Fruit fly (Drosophila melanogaster) whole organism, embryonic: ENCODE results near the gene CG32448.

Experiments used
- Atf3 ChIP-seq: fragments of 200-800 bp; sonication (Bioruptor generic); optimal IDR thresholded peaks from 3 replicates; lab custom pipeline; 2016; ENCODE audit warnings: missing biosample characterization, missing genetic modification characterization
- Blimp-1 ChIP-seq: fragments of 200-800 bp; sonication (Bioruptor generic); optimal IDR thresholded peaks from 3 replicates; lab custom pipeline; 2018; ENCODE audit warnings: missing biosample characterization, missing genetic modification characterization, mild to moderate bottlenecking, moderate library complexity, missing genetic modification reagents
- Bteb2 ChIP-seq: fragments of 200-800 bp; sonication (Bioruptor generic); optimal IDR thresholded peaks from 2 replicates; lab custom pipeline; 2016; ENCODE audit warnings: missing biosample characterization, missing genetic modification characterization
- CG10565 ChIP-seq: fragments of 200-800 bp; sonication (Bioruptor generic); optimal IDR thresholded peaks from 3 replicates; lab custom pipeline; 2016; ENCODE audit warnings: missing biosample characterization, mild to moderate bottlenecking, missing genetic modification characterization
- CG11695 ChIP-seq: fragments of 200-800 bp; sonication (Bioruptor generic); IDR thresholded peaks from 3 replicates; pipeline ENCODE4 v1.3.6; 2022; ENCODE audit warnings: missing biosample characterization, missing genetic modification characterization
- CG11723 ChIP-seq: fragments of 200-800 bp; sonication (Bioruptor generic); optimal IDR thresholded peaks from 2 replicates; lab custom pipeline; 2017; ENCODE audit warnings: missing biosample characterization, mild to moderate bottlenecking, missing genetic modification characterization
- CG12155 ChIP-seq: fragments of 200-800 bp; sonication (Bioruptor generic); optimal IDR thresholded peaks from 3 replicates; lab custom pipeline; 2016; ENCODE audit warnings: missing biosample characterization, missing genetic modification characterization
- CG1233 ChIP-seq: fragments of 200-800 bp; sonication (Bioruptor generic); optimal IDR thresholded peaks from 4 replicates; lab custom pipeline; 2018; ENCODE audit warnings: missing biosample characterization, mild to moderate bottlenecking, missing genetic modification characterization
- CG13624 ChIP-seq: fragments of 200-800 bp; sonication (Bioruptor generic); optimal IDR thresholded peaks from 2 replicates; lab custom pipeline; 2016; ENCODE audit warnings: missing biosample characterization, missing genetic modification characterization
- CG16863 ChIP-seq: fragments of 200-800 bp; sonication (Bioruptor generic); optimal IDR thresholded peaks from 3 replicates; lab custom pipeline; 2016; ENCODE audit warnings: missing biosample characterization, missing genetic modification characterization
- CG17802 ChIP-seq: fragments of 200-800 bp; sonication (Bioruptor generic); optimal IDR thresholded peaks from 2 replicates; lab custom pipeline; 2018; ENCODE audit warnings: missing biosample characterization, mild to moderate bottlenecking, missing genetic modification characterization, moderate library complexity
- CG30431 ChIP-seq: fragments of 200-800 bp; sonication (Bioruptor generic); optimal IDR thresholded peaks from 2 replicates; lab custom pipeline; 2017; ENCODE audit warnings: missing biosample characterization, missing genetic modification characterization
- CG31441 ChIP-seq: fragments of 200-800 bp; sonication (Bioruptor generic); IDR thresholded peaks from 2 replicates; pipeline ENCODE4 v1.3.6; 2022; ENCODE audit warnings: missing biosample characterization, missing genetic modification characterization
- CG32767 ChIP-seq: fragments of 200-800 bp; sonication (Bioruptor generic); IDR thresholded peaks from 2 replicates; pipeline ENCODE4 v1.3.6; 2022; ENCODE audit warnings: missing biosample characterization, missing genetic modification characterization
- CG32772 ChIP-seq: fragments of 200-800 bp; sonication (Bioruptor generic); IDR thresholded peaks from 2 replicates; pipeline ENCODE4 v1.3.6; 2022; ENCODE audit warnings: missing biosample characterization, missing genetic modification characterization
- CG34422 ChIP-seq: fragments of 200-800 bp; sonication (Bioruptor generic); IDR thresholded peaks from 3 replicates; pipeline ENCODE4 v1.3.6; 2022; ENCODE audit warnings: missing biosample characterization, missing genetic modification characterization
- CG3838 ChIP-seq: fragments of 200-800 bp; sonication (Bioruptor generic); optimal IDR thresholded peaks from 3 replicates; lab custom pipeline; 2016; ENCODE audit warnings: missing biosample characterization, missing genetic modification characterization
- CG4282 ChIP-seq: fragments of 200-800 bp; sonication (Bioruptor generic); optimal IDR thresholded peaks from 2 replicates; lab custom pipeline; 2016; ENCODE audit warnings: missing biosample characterization, missing genetic modification characterization
- CG5180 ChIP-seq: fragments of 200-800 bp; sonication (Bioruptor generic); optimal IDR thresholded peaks from 3 replicates; lab custom pipeline; 2017; ENCODE audit warnings: missing biosample characterization, missing genetic modification characterization, mild to moderate bottlenecking, moderate library complexity, missing genetic modification reagents
- CG7271 ChIP-seq: fragments of 200-800 bp; sonication (Bioruptor generic); optimal IDR thresholded peaks from 2 replicates; lab custom pipeline; 2018; ENCODE audit warnings: missing biosample characterization, mild to moderate bottlenecking, missing genetic modification characterization, moderate library complexity
- CG7987 ChIP-seq: fragments of 200-800 bp; sonication (Bioruptor generic); optimal IDR thresholded peaks from 2 replicates; lab custom pipeline; 2018; ENCODE audit warnings: missing biosample characterization, mild to moderate bottlenecking, missing genetic modification characterization, moderate library complexity
- CG8765 ChIP-seq: fragments of 200-800 bp; sonication (Bioruptor generic); IDR thresholded peaks from 2 replicates; pipeline ENCODE4 v1.3.6; 2022; ENCODE audit warnings: missing biosample characterization, missing genetic modification characterization
- CG9817 ChIP-seq: fragments of 200-800 bp; sonication (Bioruptor generic); optimal IDR thresholded peaks from 2 replicates; lab custom pipeline; 2018; ENCODE audit warnings: missing biosample characterization, mild to moderate bottlenecking, missing genetic modification characterization, moderate library complexity
- Dfd ChIP-seq, 2 experiments: fragments of >200 bp; optimal IDR thresholded peaks; 2 replicates each; lab custom pipeline; 2017; ENCODE audit warnings: missing biosample characterization in 2 of 2, missing genetic modification characterization in 2 of 2
- Dip3 ChIP-seq: fragments of 200-800 bp; sonication (Bioruptor generic); optimal IDR thresholded peaks from 3 replicates; lab custom pipeline; 2016; ENCODE audit warnings: missing biosample characterization, missing genetic modification characterization
- GATAe ChIP-seq: fragments of 200-800 bp; sonication (Bioruptor generic); conservative IDR thresholded peaks from 2 replicates; pipeline ENCODE4 v1.3.6; 2022; ENCODE audit warnings: missing biosample characterization, missing genetic modification characterization
- HmgZ ChIP-seq: fragments of 200-800 bp; sonication (Bioruptor generic); optimal IDR thresholded peaks from 2 replicates; lab custom pipeline; 2018; ENCODE audit warnings: missing biosample characterization, mild to moderate bottlenecking, missing genetic modification characterization
- Kr ChIP-seq: fragments of 200-800 bp; sonication (Bioruptor generic); optimal IDR thresholded peaks from 2 replicates; lab custom pipeline; 2017; ENCODE audit warnings: missing biosample characterization, mild to moderate bottlenecking, missing genetic modification characterization
- MBD-R2 ChIP-seq: fragments of 200-800 bp; sonication (Bioruptor generic); IDR thresholded peaks from 2 replicates; pipeline ENCODE4 v1.3.6; 2022; ENCODE audit warnings: missing biosample characterization, missing genetic modification characterization
- Mes4 ChIP-seq: fragments of 200-800 bp; sonication (Bioruptor generic); optimal IDR thresholded peaks from 2 replicates; lab custom pipeline; 2016; ENCODE audit warnings: missing biosample characterization, missing genetic modification characterization
- NC2β ChIP-seq: fragments of 200-800 bp; sonication (Bioruptor generic); optimal IDR thresholded peaks from 2 replicates; lab custom pipeline; 2016; ENCODE audit warnings: missing biosample characterization, missing genetic modification characterization
- Poxn ChIP-seq: fragments of 200-800 bp; sonication (Bioruptor generic); IDR thresholded peaks from 2 replicates; pipeline ENCODE4 v1.3.6; 2022; ENCODE audit warnings: missing biosample characterization, missing genetic modification characterization
- aop ChIP-seq: fragments of 200-800 bp; sonication (Bioruptor generic); IDR thresholded peaks from 2 replicates; pipeline ENCODE4 v1.3.6; 2022; ENCODE audit warnings: missing biosample characterization, missing genetic modification characterization
- ap ChIP-seq: fragments of 200-800 bp; sonication (Bioruptor generic); IDR thresholded peaks from 2 replicates; pipeline ENCODE4 v1.3.6; 2022; ENCODE audit warnings: missing biosample characterization, missing genetic modification characterization
- ara ChIP-seq: fragments of 200-800 bp; sonication (Bioruptor generic); IDR thresholded peaks from 2 replicates; pipeline ENCODE4 v1.3.6; 2022; ENCODE audit warnings: missing biosample characterization, missing genetic modification characterization
- dpn ChIP-seq, 2 experiments: fragments of 200-800 bp; sonication (Bioruptor generic); optimal IDR thresholded peaks; 3 replicates each; lab custom pipeline; 2016; ENCODE audit warnings: missing biosample characterization in 2 of 2, missing genetic modification characterization in 2 of 2
- fd96Cb ChIP-seq: fragments of 200-800 bp; sonication (Bioruptor generic); optimal IDR thresholded peaks from 2 replicates; lab custom pipeline; 2018; ENCODE audit warnings: missing biosample characterization, mild to moderate bottlenecking, missing genetic modification characterization, moderate library complexity
- her ChIP-seq: fragments of 200-800 bp; sonication (Bioruptor generic); optimal IDR thresholded peaks from 2 replicates; lab custom pipeline; 2016; ENCODE audit warnings: missing biosample characterization, missing genetic modification characterization
- lbe ChIP-seq: fragments of 200-800 bp; sonication (Bioruptor generic); optimal IDR thresholded peaks from 2 replicates; lab custom pipeline; 2016; ENCODE audit warnings: missing biosample characterization, mild to moderate bottlenecking, missing genetic modification characterization
- nerfin-2 ChIP-seq: fragments of 200-800 bp; sonication (Bioruptor generic); IDR thresholded peaks from 2 replicates; pipeline ENCODE4 v1.3.6; 2022; ENCODE audit warnings: missing biosample characterization, missing genetic modification characterization; ENCODE audit not compliant: partially characterized antibody
- pan ChIP-seq, 4 experiments: fragments of >200 bp in 3 of 4; fragments of 200-800 bp in 1 of 4; sonication (Bioruptor generic) in 1 of 4; optimal IDR thresholded peaks in 3 of 4; IDR thresholded peaks in 1 of 4; 2 replicates each; pipeline versions ENCODE4 v1.3.6 to Lab custom; 2017 to 2022; ENCODE audit warnings: missing biosample characterization in 2 of 4, missing genetic modification characterization in 2 of 4, mixed read lengths in 1 of 4
- sc ChIP-seq, 3 experiments: fragments of >200 bp in 2 of 3; fragments of 200-800 bp in 1 of 3; sonication (Bioruptor generic) in 1 of 3; optimal IDR thresholded peaks; 2 replicates in 2 of 3; 3 replicates in 1 of 3; lab custom pipeline; 2017; ENCODE audit warnings: mild to moderate bottlenecking in 1 of 3, missing biosample characterization in 1 of 3, missing genetic modification characterization in 1 of 3, missing genetic modification reagents in 1 of 3
- shn ChIP-seq: fragments of 200-800 bp; sonication (Bioruptor generic); optimal IDR thresholded peaks from 3 replicates; lab custom pipeline; 2016; ENCODE audit warnings: missing biosample characterization, missing genetic modification characterization
- toy ChIP-seq: fragments of 200-800 bp; sonication (Bioruptor generic); IDR thresholded peaks from 2 replicates; pipeline ENCODE4 v1.3.6; 2022; ENCODE audit warnings: missing biosample characterization, missing genetic modification characterization
- vfl ChIP-seq: fragments of 200-800 bp; sonication (Bioruptor generic); optimal IDR thresholded peaks from 2 replicates; lab custom pipeline; 2016; ENCODE audit warnings: missing biosample characterization, missing genetic modification characterization
- zen2 ChIP-seq: fragments of 200-800 bp; sonication (Bioruptor generic); IDR thresholded peaks from 3 replicates; pipeline ENCODE4 v1.3.6; 2022; ENCODE audit warnings: missing biosample characterization, missing genetic modification characterization; ENCODE audit not compliant: partially characterized antibody
- zfh1 ChIP-seq: fragments of 200-800 bp; sonication (Bioruptor generic); IDR thresholded peaks from 3 replicates; pipeline ENCODE4 v1.3.6; 2022; ENCODE audit warnings: missing biosample characterization, missing genetic modification characterization

Gene CG32448

dm6 chr3L:21839720-21840641 is 11.7 kb upstream of the CG32448 start (continued):
- peak; percentile 90 for TF ChIP-seq NC2β
- TF ChIP-seq CG12155 = peak; percentile 84
- peak; percentile 87 for TF ChIP-seq HmgZ
- TF ChIP-seq CG3838 (GFP tag; lab: Kevin White, UChicago) = peak; percentile 80
- TF ChIP-seq zfh1 (GFP tag; lab: Robert Waterston, UW) = peak; percentile 94
- TF ChIP-seq CG32772 (GFP tag; lab: Robert Waterston, UW) = peak; percentile 91
- peak; percentile 92 for TF ChIP-seq CG34422 (GFP tag; lab: Robert Waterston, UW)
- TF ChIP-seq CG31441 (GFP tag; lab: Robert Waterston, UW) = peak; percentile 98
- peak; percentile 72 for TF ChIP-seq ap (GFP tag; lab: Robert Waterston, UW)
- TF ChIP-seq nerfin-2 = peak; percentile 37; the same call in 1 of the 2 replicates
- peak; percentile 94 for TF ChIP-seq CG13624 (GFP tag; lab: Kevin White, UChicago)
- TF ChIP-seq CG30431 (GFP tag; lab: Kevin White, UChicago) = peak; percentile 89
- peak; percentile 92 for TF ChIP-seq Mes4 (GFP tag; lab: Kevin White, UChicago)
- TF ChIP-seq sc (optimal IDR thresholded peaks at IDR 0.05; lab: Kevin White, UChicago) = no peak
- TF ChIP-seq sc (GFP tag; optimal IDR thresholded peaks at IDR 0.05; lab: Kevin White, UChicago) = peak; percentile 89
- peak; percentile 88 for TF ChIP-seq Atf3 (GFP tag; lab: Kevin White, UChicago)
- peak; percentile 42 for TF ChIP-seq CG7271 (tag; lab: Kevin White, UChicago)
- TF ChIP-seq toy = peak; percentile 78
- TF ChIP-seq Dfd (GFP tag; optimal IDR thresholded peaks at IDR 0.05; lab: Kevin White, UChicago) = no peak
- TF ChIP-seq Poxn (GFP tag; lab: Robert Waterston, UW) = peak; percentile 42; the same call in 1 of the 2 replicates
- TF ChIP-seq Dip3 (GFP tag; lab: Kevin White, UChicago) = peak; percentile 94
- peak; percentile 93 for TF ChIP-seq CG16863 (GFP tag; lab: Kevin White, UChicago)
- TF ChIP-seq CG1233 (GFP tag; lab: Kevin White, UChicago) = peak; percentile 93
- peak; percentile 90 for TF ChIP-seq lbe (GFP tag; lab: Kevin White, UChicago)
- peak; percentile 73 for TF ChIP-seq her (GFP tag; lab: Kevin White, UChicago)
- TF ChIP-seq Kr (GFP tag; lab: Kevin White, UChicago) = no peak
- TF ChIP-seq CG10565 (GFP tag; lab: Kevin White, UChicago) = peak; percentile 67
- peak; percentile 64 for TF ChIP-seq MBD-R2 (GFP tag; lab: Robert Waterston, UW)
- TF ChIP-seq dpn (GFP tag; optimal IDR thresholded peaks at IDR 0.05; lab: Kevin White, UChicago) = peak; percentile 92 to 96
- peak; percentile 69 for TF ChIP-seq CG7987 (GFP tag; lab: Kevin White, UChicago)
- TF ChIP-seq CG17802 (tag; lab: Kevin White, UChicago) = peak; percentile 67
- TF ChIP-seq CG11695 (GFP tag; lab: Robert Waterston, UW) = peak; percentile 97
- TF ChIP-seq shn (GFP tag; lab: Kevin White, UChicago) = peak; percentile 90
- peak; percentile 89 for TF ChIP-seq CG32767 (GFP tag; lab: Robert Waterston, UW)
- TF ChIP-seq fd96Cb (tag; lab: Kevin White, UChicago) = peak; percentile 93
- TF ChIP-seq CG9817 (tag; lab: Kevin White, UChicago) = peak; percentile 88
- peak; percentile 91 for TF ChIP-seq Blimp-1 (GFP tag; lab: Kevin White, UChicago)
- peak; percentile 90 for TF ChIP-seq vfl (GFP tag; lab: Kevin White, UChicago)
- TF ChIP-seq CG4282 (GFP tag; lab: Kevin White, UChicago) = peak; percentile 74
- TF ChIP-seq Bteb2 = peak; percentile 85
- peak; percentile 76 for TF ChIP-seq CG5180 (GFP tag; lab: Kevin White, UChicago)
- 0 out of 2 replicates have a peak, but pooled peaks have one; percentile 20 for TF ChIP-seq aop (GFP tag; lab: Robert Waterston, UW)
- TF ChIP-seq GATAe (GFP tag; lab: Robert Waterston, UW) = peak; percentile 62
- TF ChIP-seq CG11723 (GFP tag; lab: Kevin White, UChicago) = peak; percentile 90
- TF ChIP-seq CG8765 (GFP tag; lab: Robert Waterston, UW) = peak; percentile 61; the same call in 1 of the 2 replicates
- peak; percentile 90 for TF ChIP-seq ara
- no peak for TF ChIP-seq pan (optimal IDR thresholded peaks at IDR 0.05; lab: Kevin White, UChicago)
- TF ChIP-seq pan (GFP tag; optimal IDR thresholded peaks at IDR 0.05 in 1 of 2, IDR thresholded peaks at IDR 0.05 in 1 of 2) = peak in 1 of 2 experiments; percentile 95
- no peak for TF ChIP-seq zen2 (GFP tag; lab: Robert Waterston, UW)
